Fruit fly (Drosophila melanogaster) whole organism, embryonic: ENCODE data around the gene CG43255.

Source experiments
- Atf-2 ChIP-seq: fragments of 200-800 bp; sonication (Bioruptor generic); optimal IDR thresholded peaks from 2 replicates; lab custom pipeline; 2016; ENCODE audit warnings: missing biosample characterization, missing genetic modification characterization
- B-H1 ChIP-seq: fragments of 200-800 bp; sonication (Bioruptor generic); IDR thresholded peaks from 3 replicates; pipeline ENCODE4 v1.3.6; 2022; ENCODE audit warnings: missing biosample characterization, missing genetic modification characterization
- CG1024 ChIP-seq: fragments of 200-800 bp; sonication (Bioruptor generic); IDR thresholded peaks from 2 replicates; pipeline ENCODE4 v1.3.6; 2022; ENCODE audit warnings: missing biosample characterization, missing genetic modification characterization
- CG10366 ChIP-seq: fragments of 200-800 bp; sonication (Bioruptor generic); IDR thresholded peaks from 2 replicates; pipeline ENCODE4 v1.3.6; 2022; ENCODE audit warnings: missing biosample characterization, missing genetic modification characterization
- CG10462 ChIP-seq: fragments of 200-800 bp; sonication (Bioruptor generic); optimal IDR thresholded peaks from 2 replicates; lab custom pipeline; 2016; ENCODE audit warnings: missing biosample characterization, missing genetic modification characterization
- CG14441 ChIP-seq: fragments of 200-800 bp; sonication (Bioruptor generic); IDR thresholded peaks from 2 replicates; pipeline ENCODE4 v1.3.6; 2022; ENCODE audit warnings: missing biosample characterization, missing genetic modification characterization
- CG15269 ChIP-seq: fragments of 200-800 bp; sonication (Bioruptor generic); optimal IDR thresholded peaks from 2 replicates; lab custom pipeline; 2018; ENCODE audit warnings: missing biosample characterization, mild to moderate bottlenecking, missing genetic modification characterization, moderate library complexity
- CG1603 ChIP-seq: fragments of 200-800 bp; sonication (Bioruptor generic); optimal IDR thresholded peaks from 2 replicates; lab custom pipeline; 2019; ENCODE audit warnings: missing biosample characterization, mild to moderate bottlenecking, missing genetic modification characterization, moderate library complexity
- CG17912 ChIP-seq: fragments of 200-800 bp; sonication (Bioruptor generic); optimal IDR thresholded peaks from 2 replicates; lab custom pipeline; 2018; ENCODE audit warnings: missing biosample characterization, mild to moderate bottlenecking, missing genetic modification characterization
- CG2120 ChIP-seq: fragments of 200-800 bp; sonication (Bioruptor generic); optimal IDR thresholded peaks from 3 replicates; lab custom pipeline; 2016; ENCODE audit warnings: missing biosample characterization, missing genetic modification characterization
- CG2889 ChIP-seq: fragments of 200-800 bp; sonication (Bioruptor generic); IDR thresholded peaks from 3 replicates; pipeline ENCODE4 v1.3.6; 2022; ENCODE audit warnings: missing biosample characterization, missing genetic modification characterization
- CG30403 ChIP-seq: fragments of 200-800 bp; sonication (Bioruptor generic); optimal IDR thresholded peaks from 3 replicates; lab custom pipeline; 2016; ENCODE audit warnings: missing biosample characterization, missing genetic modification characterization
- CG3065 ChIP-seq: fragments of 200-800 bp; sonication (Bioruptor generic); optimal IDR thresholded peaks from 2 replicates; lab custom pipeline; 2016; ENCODE audit warnings: missing biosample characterization, missing genetic modification characterization
- CG31224 ChIP-seq: fragments of 200-800 bp; sonication (Bioruptor generic); IDR thresholded peaks from 2 replicates; pipeline ENCODE4 v1.3.6; 2022; ENCODE audit warnings: missing biosample characterization, missing genetic modification characterization
- CG31365 ChIP-seq: fragments of 200-800 bp; sonication (Bioruptor generic); optimal IDR thresholded peaks from 2 replicates; lab custom pipeline; 2018; ENCODE audit warnings: missing biosample characterization, mild to moderate bottlenecking, missing genetic modification characterization
- CG32532 ChIP-seq: fragments of 200-800 bp; sonication (Bioruptor generic); IDR thresholded peaks from 2 replicates; pipeline ENCODE4 v1.3.6; 2022; ENCODE audit warnings: missing biosample characterization, missing genetic modification characterization
- CG3281 ChIP-seq: fragments of 200-800 bp; sonication (Bioruptor generic); optimal IDR thresholded peaks from 3 replicates; lab custom pipeline; 2017; ENCODE audit warnings: missing biosample characterization, mild to moderate bottlenecking, missing genetic modification characterization
- CG4617 ChIP-seq: fragments of 200-800 bp; sonication (Bioruptor generic); optimal IDR thresholded peaks from 3 replicates; lab custom pipeline; 2016; ENCODE audit warnings: missing biosample characterization, missing genetic modification characterization, borderline replicate concordance
- CG9817 ChIP-seq: fragments of 200-800 bp; sonication (Bioruptor generic); optimal IDR thresholded peaks from 2 replicates; lab custom pipeline; 2018; ENCODE audit warnings: missing biosample characterization, mild to moderate bottlenecking, missing genetic modification characterization, moderate library complexity
- Camta ChIP-seq: fragments of 200-800 bp; sonication (Bioruptor generic); optimal IDR thresholded peaks from 2 replicates; lab custom pipeline; 2016; ENCODE audit warnings: missing biosample characterization, missing genetic modification characterization
- E2f2 ChIP-seq: fragments of 200-800 bp; sonication (Bioruptor generic); IDR thresholded peaks from 2 replicates; pipeline ENCODE4 v1.3.6; 2022; ENCODE audit warnings: missing biosample characterization, missing genetic modification characterization
- Ets65A ChIP-seq: fragments of 200-800 bp; sonication (Bioruptor generic); peaks from one replicate; lab custom pipeline; 2016; ENCODE audit warnings: missing biosample characterization, missing genetic modification characterization
- H15 ChIP-seq: fragments of 200-800 bp; sonication (Bioruptor generic); IDR thresholded peaks from 3 replicates; pipeline ENCODE4 v1.3.6; 2022; ENCODE audit warnings: missing biosample characterization, missing genetic modification characterization
- HLH3B ChIP-seq: fragments of 200-800 bp; sonication (Bioruptor generic); IDR thresholded peaks from 2 replicates; pipeline ENCODE4 v1.3.6; 2022; ENCODE audit warnings: missing biosample characterization, missing genetic modification characterization
- HLH4C ChIP-seq: fragments of 200-800 bp; sonication (Bioruptor generic); IDR thresholded peaks from 3 replicates; pipeline ENCODE4 v1.3.6; 2022; ENCODE audit warnings: missing biosample characterization, missing genetic modification characterization; ENCODE audit not compliant: partially characterized antibody
- HLHmδ ChIP-seq: fragments of 200-800 bp; sonication (Bioruptor generic); optimal IDR thresholded peaks from 2 replicates; lab custom pipeline; 2018; ENCODE audit warnings: missing biosample characterization, mild to moderate bottlenecking, missing genetic modification characterization, moderate library complexity
- Hmr ChIP-seq: fragments of 200-800 bp; sonication (Bioruptor generic); optimal IDR thresholded peaks from 3 replicates; lab custom pipeline; 2017; ENCODE audit warnings: mild to moderate bottlenecking, missing biosample characterization, missing genetic modification reagents, missing genetic modification characterization
- Jarid2 ChIP-seq: fragments of 200-800 bp; sonication (Bioruptor generic); optimal IDR thresholded peaks from 3 replicates; lab custom pipeline; 2017; ENCODE audit warnings: mild to moderate bottlenecking, missing biosample characterization, missing genetic modification reagents, missing genetic modification characterization
- Med ChIP-seq: fragments of 200-800 bp; sonication (Bioruptor generic); peaks from one replicate; lab custom pipeline; 2016; ENCODE audit warnings: missing biosample characterization, missing genetic modification characterization, mild to moderate bottlenecking, inconsistent platforms, moderate library complexity
- Nf-YA ChIP-seq: fragments of 200-800 bp; sonication (Bioruptor generic); IDR thresholded peaks from 2 replicates; pipeline ENCODE4 v1.3.6; 2022; ENCODE audit warnings: missing biosample characterization, missing genetic modification characterization
- Opbp ChIP-seq: fragments of 200-800 bp; sonication (Bioruptor generic); IDR thresholded peaks from 3 replicates; pipeline ENCODE4 v1.3.6; 2022; ENCODE audit warnings: missing biosample characterization, missing genetic modification characterization; ENCODE audit not compliant: partially characterized antibody
- Scr ChIP-seq: fragments of 200-800 bp; sonication (Bioruptor generic); IDR thresholded peaks from 2 replicates; pipeline ENCODE4 v1.3.6; 2022; ENCODE audit warnings: missing biosample characterization, missing genetic modification characterization; ENCODE audit not compliant: partially characterized antibody
- Trl ChIP-seq, 3 experiments: fragments of >200 bp in 2 of 3; fragments of 200-800 bp in 1 of 3; sonication (Bioruptor generic) in 1 of 3; optimal IDR thresholded peaks; 2 replicates in 1 of 3; 3 replicates in 2 of 3; lab custom pipeline; 2016 to 2017; ENCODE audit warnings: missing biosample characterization in 1 of 3, missing genetic modification characterization in 1 of 3
- bbx ChIP-seq: fragments of 200-800 bp; sonication (Bioruptor generic); IDR thresholded peaks from 2 replicates; pipeline ENCODE4 v1.3.6; 2022; ENCODE audit warnings: missing biosample characterization, missing genetic modification characterization; ENCODE audit not compliant: partially characterized antibody
- btn ChIP-seq: fragments of 200-800 bp; sonication (Bioruptor generic); optimal IDR thresholded peaks from 2 replicates; lab custom pipeline; 2016; ENCODE audit warnings: missing biosample characterization, missing genetic modification characterization
- cad ChIP-seq: fragments of >200 bp; optimal IDR thresholded peaks from 2 replicates; lab custom pipeline; 2017; ENCODE audit warnings: missing biosample characterization, missing genetic modification characterization
- ci ChIP-seq: fragments of 200-800 bp; sonication (Bioruptor generic); IDR thresholded peaks from 3 replicates; pipeline ENCODE4 v1.3.6; 2022; ENCODE audit warnings: missing biosample characterization, missing genetic modification characterization
- fd96Cb ChIP-seq: fragments of 200-800 bp; sonication (Bioruptor generic); optimal IDR thresholded peaks from 2 replicates; lab custom pipeline; 2018; ENCODE audit warnings: missing biosample characterization, mild to moderate bottlenecking, missing genetic modification characterization, moderate library complexity
- ftz-f1 ChIP-seq: fragments of 200-800 bp; sonication (Bioruptor generic); optimal IDR thresholded peaks from 2 replicates; lab custom pipeline; 2016; ENCODE audit warnings: missing biosample characterization, missing genetic modification characterization
- gcm2 ChIP-seq: fragments of 200-800 bp; sonication (Bioruptor generic); optimal IDR thresholded peaks from 2 replicates; lab custom pipeline; 2016; ENCODE audit warnings: missing biosample characterization, missing genetic modification characterization
- insv ChIP-seq, 2 experiments: fragments of 200-800 bp; sonication (Bioruptor generic); optimal IDR thresholded peaks; 3 replicates each; lab custom pipeline; 2016 to 2018; ENCODE audit warnings: missing biosample characterization in 2 of 2, missing genetic modification characterization in 2 of 2
- odd ChIP-seq: fragments of 200-800 bp; sonication (Bioruptor generic); optimal IDR thresholded peaks from 2 replicates; lab custom pipeline; 2017; ENCODE audit warnings: missing biosample characterization, mild to moderate bottlenecking, missing genetic modification characterization
- pfk ChIP-seq: fragments of 200-800 bp; sonication (Bioruptor generic); optimal IDR thresholded peaks from 2 replicates; lab custom pipeline; 2018; ENCODE audit warnings: missing biosample characterization, mild to moderate bottlenecking, missing genetic modification characterization, moderate library complexity
- pnt ChIP-seq: fragments of 200-800 bp; sonication (Bioruptor generic); optimal IDR thresholded peaks from 3 replicates; lab custom pipeline; 2016; ENCODE audit warnings: missing biosample characterization, missing genetic modification characterization
- pum ChIP-seq: fragments of 200-800 bp; sonication (Bioruptor generic); optimal IDR thresholded peaks from 2 replicates; lab custom pipeline; 2016; ENCODE audit warnings: missing biosample characterization, missing genetic modification characterization
- pzg ChIP-seq: fragments of 200-800 bp; sonication (Bioruptor generic); optimal IDR thresholded peaks from 3 replicates; lab custom pipeline; 2018; ENCODE audit warnings: missing biosample characterization, mild to moderate bottlenecking, missing genetic modification characterization, moderate library complexity
- schlank ChIP-seq: fragments of 200-800 bp; sonication (Bioruptor generic); optimal IDR thresholded peaks from 2 replicates; lab custom pipeline; 2018; ENCODE audit warnings: missing biosample characterization, mild to moderate bottlenecking, missing genetic modification characterization
- vfl ChIP-seq: fragments of 200-800 bp; sonication (Bioruptor generic); optimal IDR thresholded peaks from 2 replicates; lab custom pipeline; 2016; ENCODE audit warnings: missing biosample characterization, missing genetic modification characterization
- zfh2 ChIP-seq: fragments of 200-800 bp; sonication (Bioruptor generic); optimal IDR thresholded peaks from 2 replicates; lab custom pipeline; 2016; ENCODE audit warnings: missing biosample characterization, missing genetic modification characterization

Gene CG43255

dm6 chrX:8906805-8907546 lies 16.8 kb upstream of the CG43255 start, which contains the start of gene rdgA (continued):
- TF ChIP-seq pfk (GFP tag; lab: Kevin White, UChicago) (no peak), HLH4C (peak; percentile 32; the same call in 1 of the 3 replicates), Hmr (GFP tag; lab: Kevin White, UChicago) (peak; percentile 21), Jarid2 (GFP tag; lab: Kevin White, UChicago) (no peak), CG30403 (GFP tag; lab: Kevin White, UChicago) (peak; percentile 40), E2f2 (GFP tag; lab: Robert Waterston, UW) (no peak; the same call in 1 of the 2 replicates), pzg (GFP tag; lab: Kevin White, UChicago) (peak; percentile 61), Trl (optimal IDR thresholded peaks at IDR 0.05; lab: Kevin White, UChicago) (no peak), Trl (GFP tag; optimal IDR thresholded peaks at IDR 0.05; lab: Kevin White, UChicago) (no peak), pum (GFP tag; lab: Kevin White, UChicago) (no peak), cad (no peak), Opbp (GFP tag; lab: Robert Waterston, UW) (peak; percentile 69), Med (GFP tag; lab: Kevin White, UChicago) (peak; percentile 80), odd (GFP tag; lab: Kevin White, UChicago) (no peak), CG10366 (GFP tag; lab: Robert Waterston, UW) (peak; percentile 57), btn (no peak), ci (peak; percentile 70; the same call in 2 of the 3 replicates), fd96Cb (tag; lab: Kevin White, UChicago) (no peak), B-H1 (GFP tag; lab: Robert Waterston, UW) (0 out of 3 replicates have a peak, but pooled peaks have one; percentile 15), CG3065 (GFP tag; lab: Kevin White, UChicago) (no peak), CG31365 (no peak), CG1024 (GFP tag; lab: Robert Waterston, UW) (0 out of 2 replicates have a peak, but pooled peaks have one; percentile 32), Nf-YA (peak; percentile 41; the same call in 1 of the 2 replicates), schlank (tag; lab: Kevin White, UChicago) (no peak), CG4617 (GFP tag; lab: Kevin White, UChicago) (no peak), CG31224 (GFP tag; lab: Robert Waterston, UW) (0 out of 2 replicates have a peak, but pooled peaks have one; percentile 24), CG2889 (GFP tag; lab: Robert Waterston, UW) (no peak), HLHmδ (GFP tag; lab: Kevin White, UChicago) (no peak), Scr (GFP tag; lab: Robert Waterston, UW) (peak; percentile 51), bbx (GFP tag; lab: Robert Waterston, UW) (peak; percentile 51), H15 (GFP tag; lab: Robert Waterston, UW) (peak; percentile 19; the same call in 1 of the 3 replicates), zfh2 (GFP tag; lab: Kevin White, UChicago) (peak; percentile 54), CG17912 (GFP tag; lab: Kevin White, UChicago) (no peak), insv (GFP tag; optimal IDR thresholded peaks at IDR 0.05; lab: Kevin White, UChicago) (peak; percentile 71 to 96), CG14441 (peak; percentile 59), pnt (GFP tag; lab: Kevin White, UChicago) (no peak), gcm2 (GFP tag; lab: Kevin White, UChicago) (no peak), CG3281 (no peak), Atf-2 (GFP tag; lab: Kevin White, UChicago) (no peak), Camta (no peak), Ets65A (peak; percentile 90), ftz-f1 (GFP tag; lab: Kevin White, UChicago) (no peak), CG9817 (tag; lab: Kevin White, UChicago) (peak; percentile 23), HLH3B (GFP tag; lab: Robert Waterston, UW) (peak; percentile 50; the same call in 1 of the 2 replicates), CG15269 (tag; lab: Kevin White, UChicago) (peak; percentile 39), vfl (GFP tag; lab: Kevin White, UChicago) (no peak), CG1603 (tag; lab: Kevin White, UChicago) (peak; percentile 52), CG32532 (peak; percentile 77), CG10462 (GFP tag; lab: Kevin White, UChicago) (no peak), CG2120 (peak; percentile 46)
